Fruit fly (Drosophila melanogaster) whole organism, embryonic: Measurements from ENCODE around the gene CG10431.
A peak's percentile ranks its signal among the peaks of the same experiment; 100 is the strongest.

Experiments
- ATbp ChIP-seq: fragments of 200-800 bp; sonication (Bioruptor generic); optimal IDR thresholded peaks from 2 replicates; lab custom pipeline; 2017; ENCODE audit warnings: missing biosample characterization, mild to moderate bottlenecking, missing genetic modification characterization, missing genetic modification reagents
- CG10543 ChIP-seq: fragments of 200-800 bp; sonication (Bioruptor generic); optimal IDR thresholded peaks from 3 replicates; lab custom pipeline; 2017; ENCODE audit warnings: missing biosample characterization, mild to moderate bottlenecking, missing genetic modification characterization, moderate library complexity
- CG10979 ChIP-seq: fragments of 200-800 bp; sonication (Bioruptor generic); optimal IDR thresholded peaks from 2 replicates; lab custom pipeline; 2018; ENCODE audit warnings: missing biosample characterization, mild to moderate bottlenecking, missing genetic modification characterization, moderate library complexity
- CG11085 ChIP-seq: fragments of 200-800 bp; sonication (Bioruptor generic); IDR thresholded peaks from 2 replicates; pipeline ENCODE4 v1.3.6; 2022; ENCODE audit warnings: missing biosample characterization, missing genetic modification characterization
- CG13123 ChIP-seq: fragments of 200-800 bp; sonication (Bioruptor generic); optimal IDR thresholded peaks from 2 replicates; lab custom pipeline; 2016; ENCODE audit warnings: missing biosample characterization, missing genetic modification characterization
- CG17802 ChIP-seq: fragments of 200-800 bp; sonication (Bioruptor generic); optimal IDR thresholded peaks from 2 replicates; lab custom pipeline; 2018; ENCODE audit warnings: missing biosample characterization, mild to moderate bottlenecking, missing genetic modification characterization, moderate library complexity
- CG2120 ChIP-seq: fragments of 200-800 bp; sonication (Bioruptor generic); optimal IDR thresholded peaks from 3 replicates; lab custom pipeline; 2016; ENCODE audit warnings: missing biosample characterization, missing genetic modification characterization
- CG30020 ChIP-seq: fragments of 200-800 bp; optimal IDR thresholded peaks from 2 replicates; lab custom pipeline; 2019; ENCODE audit warnings: missing biosample characterization, mild to moderate bottlenecking, missing genetic modification characterization, moderate library complexity
- CG31365 ChIP-seq: fragments of 200-800 bp; sonication (Bioruptor generic); optimal IDR thresholded peaks from 2 replicates; lab custom pipeline; 2018; ENCODE audit warnings: missing biosample characterization, mild to moderate bottlenecking, missing genetic modification characterization
- CG32772 ChIP-seq: fragments of 200-800 bp; sonication (Bioruptor generic); IDR thresholded peaks from 2 replicates; pipeline ENCODE4 v1.3.6; 2022; ENCODE audit warnings: missing biosample characterization, missing genetic modification characterization
- CG3281 ChIP-seq: fragments of 200-800 bp; sonication (Bioruptor generic); optimal IDR thresholded peaks from 3 replicates; lab custom pipeline; 2017; ENCODE audit warnings: missing biosample characterization, mild to moderate bottlenecking, missing genetic modification characterization
- CG3726 ChIP-seq: fragments of 200-800 bp; sonication (Bioruptor generic); IDR thresholded peaks from 3 replicates; pipeline ENCODE4, ENCODE4 v1.3.6; 2022; ENCODE audit warnings: missing biosample characterization, missing genetic modification characterization
- CG6683 ChIP-seq: fragments of 200-800 bp; sonication (Bioruptor generic); optimal IDR thresholded peaks from 2 replicates; lab custom pipeline; 2017; ENCODE audit warnings: missing biosample characterization, mild to moderate bottlenecking, missing genetic modification characterization, missing genetic modification reagents
- CG6689 ChIP-seq: fragments of 200-800 bp; sonication (Bioruptor generic); IDR thresholded peaks from 2 replicates; pipeline ENCODE4 v1.3.6; 2022; ENCODE audit warnings: missing biosample characterization, missing genetic modification characterization
- CG6791 ChIP-seq: fragments of 200-800 bp; sonication (Bioruptor generic); IDR thresholded peaks from 3 replicates; pipeline ENCODE4 v1.3.6; 2022; ENCODE audit warnings: missing biosample characterization, missing genetic modification characterization; ENCODE audit not compliant: partially characterized antibody
- CG8089 ChIP-seq: fragments of 200-800 bp; sonication (Bioruptor generic); optimal IDR thresholded peaks from 3 replicates; lab custom pipeline; 2016; ENCODE audit warnings: missing biosample characterization, missing genetic modification characterization
- CG8388 ChIP-seq: fragments of 200-800 bp; sonication (Bioruptor generic); optimal IDR thresholded peaks from 2 replicates; lab custom pipeline; 2019; ENCODE audit warnings: missing biosample characterization, mild to moderate bottlenecking, missing genetic modification characterization, moderate library complexity
- CG9437 ChIP-seq: fragments of 200-800 bp; sonication (Bioruptor generic); optimal IDR thresholded peaks from 2 replicates; lab custom pipeline; 2018; ENCODE audit warnings: missing biosample characterization, mild to moderate bottlenecking, missing genetic modification characterization
- Dref ChIP-seq: fragments of 200-800 bp; sonication (Bioruptor generic); IDR thresholded peaks from 2 replicates; pipeline ENCODE4 v1.3.6; 2022; ENCODE audit warnings: missing biosample characterization, missing genetic modification characterization
- Elba2 ChIP-seq: fragments of 200-800 bp; sonication (Bioruptor generic); optimal IDR thresholded peaks from 3 replicates; lab custom pipeline; 2016; ENCODE audit warnings: missing biosample characterization, missing genetic modification characterization
- Ets65A ChIP-seq: fragments of 200-800 bp; sonication (Bioruptor generic); peaks from one replicate; lab custom pipeline; 2016; ENCODE audit warnings: missing biosample characterization, missing genetic modification characterization
- HmgD ChIP-seq: fragments of 200-800 bp; sonication (Bioruptor generic); optimal IDR thresholded peaks from 3 replicates; lab custom pipeline; 2016; ENCODE audit warnings: missing biosample characterization, missing genetic modification characterization
- Mrtf ChIP-seq: fragments of 200-800 bp; sonication (Bioruptor generic); IDR thresholded peaks from 3 replicates; pipeline ENCODE4 v1.3.6; 2022; ENCODE audit warnings: missing biosample characterization, missing genetic modification characterization
- Sry-β ChIP-seq: fragments of 200-800 bp; sonication (Bioruptor generic); optimal IDR thresholded peaks from 2 replicates; lab custom pipeline; 2018; ENCODE audit warnings: missing biosample characterization, mild to moderate bottlenecking, missing genetic modification characterization, moderate library complexity
- TFAM ChIP-seq: fragments of 200-800 bp; sonication (Bioruptor generic); optimal IDR thresholded peaks from 2 replicates; lab custom pipeline; 2017; ENCODE audit warnings: missing biosample characterization, missing genetic modification characterization, inconsistent platforms
- Vsx1 ChIP-seq: fragments of 200-800 bp; sonication (Bioruptor generic); optimal IDR thresholded peaks from 2 replicates; lab custom pipeline; 2017; ENCODE audit warnings: missing biosample characterization, mild to moderate bottlenecking, missing genetic modification characterization, missing genetic modification reagents
- ab ChIP-seq: fragments of 200-800 bp; sonication (Bioruptor generic); optimal IDR thresholded peaks from 2 replicates; lab custom pipeline; 2016; ENCODE audit warnings: missing biosample characterization, missing genetic modification characterization
- abd-A ChIP-seq: fragments of 200-800 bp; sonication (Bioruptor generic); optimal IDR thresholded peaks from 3 replicates; lab custom pipeline; 2019; ENCODE audit warnings: missing biosample characterization, mild to moderate bottlenecking, missing genetic modification characterization, moderate library complexity
- ac ChIP-seq: fragments of 200-800 bp; sonication (Bioruptor generic); optimal IDR thresholded peaks from 3 replicates; lab custom pipeline; 2017; ENCODE audit warnings: missing biosample characterization, mild to moderate bottlenecking, missing genetic modification characterization
- cas ChIP-seq: fragments of 200-800 bp; sonication (Bioruptor generic); IDR thresholded peaks from 2 replicates; pipeline ENCODE4 v1.3.6; 2022; ENCODE audit warnings: missing biosample characterization, missing genetic modification characterization
- caup ChIP-seq: fragments of 200-800 bp; sonication (Bioruptor generic); optimal IDR thresholded peaks from 3 replicates; lab custom pipeline; 2017; ENCODE audit warnings: missing biosample characterization, mild to moderate bottlenecking, missing genetic modification characterization, moderate library complexity; ENCODE audit not compliant: severe bottlenecking
- dmrt99B ChIP-seq: fragments of 200-800 bp; sonication (Bioruptor generic); optimal IDR thresholded peaks from 2 replicates; lab custom pipeline; 2018; ENCODE audit warnings: missing biosample characterization, mild to moderate bottlenecking, missing genetic modification characterization, moderate library complexity
- dpn ChIP-seq, 2 experiments: fragments of 200-800 bp; sonication (Bioruptor generic); optimal IDR thresholded peaks; 3 replicates each; lab custom pipeline; 2016; ENCODE audit warnings: missing biosample characterization in 2 of 2, missing genetic modification characterization in 2 of 2
- emc ChIP-seq: fragments of 200-800 bp; sonication (Bioruptor generic); optimal IDR thresholded peaks from 2 replicates; lab custom pipeline; 2016; ENCODE audit warnings: missing biosample characterization, missing genetic modification characterization
- en ChIP-seq: fragments of 200-800 bp; sonication (Bioruptor generic); optimal IDR thresholded peaks from 2 replicates; lab custom pipeline; 2016; ENCODE audit warnings: missing biosample characterization, missing genetic modification characterization
- eyg ChIP-seq: fragments of 200-800 bp; sonication (Bioruptor generic); optimal IDR thresholded peaks from 3 replicates; lab custom pipeline; 2016; ENCODE audit warnings: missing biosample characterization, missing genetic modification characterization
- fd3F ChIP-seq: fragments of 200-800 bp; sonication (Bioruptor generic); optimal IDR thresholded peaks from 2 replicates; lab custom pipeline; 2018; ENCODE audit warnings: missing biosample characterization, mild to moderate bottlenecking, missing genetic modification characterization, moderate library complexity
- her ChIP-seq: fragments of 200-800 bp; sonication (Bioruptor generic); optimal IDR thresholded peaks from 2 replicates; lab custom pipeline; 2016; ENCODE audit warnings: missing biosample characterization, missing genetic modification characterization
- jumu ChIP-seq: fragments of 200-800 bp; sonication (Bioruptor generic); optimal IDR thresholded peaks from 3 replicates; lab custom pipeline; 2016; ENCODE audit warnings: missing biosample characterization, missing genetic modification characterization
- mam ChIP-seq: fragments of 200-800 bp; sonication (Bioruptor generic); optimal IDR thresholded peaks from 3 replicates; lab custom pipeline; 2016; ENCODE audit warnings: missing biosample characterization, missing genetic modification characterization
- nom ChIP-seq: fragments of 200-800 bp; sonication (Bioruptor generic); optimal IDR thresholded peaks from 2 replicates; lab custom pipeline; 2017; ENCODE audit warnings: missing biosample characterization, missing genetic modification characterization, mild to moderate bottlenecking, moderate library complexity, missing genetic modification reagents
- slou ChIP-seq: fragments of 200-800 bp; sonication (Bioruptor generic); optimal IDR thresholded peaks from 3 replicates; lab custom pipeline; 2016; ENCODE audit warnings: missing biosample characterization, missing genetic modification characterization
- sna ChIP-seq: fragments of 200-800 bp; sonication (Bioruptor generic); IDR thresholded peaks from 2 replicates; pipeline ENCODE4 v1.3.6; 2022; ENCODE audit warnings: missing biosample characterization, missing genetic modification characterization; ENCODE audit not compliant: partially characterized antibody
- stwl ChIP-seq: fragments of 200-800 bp; sonication (Bioruptor generic); optimal IDR thresholded peaks from 3 replicates; lab custom pipeline; 2018; ENCODE audit warnings: missing biosample characterization, mild to moderate bottlenecking, missing genetic modification characterization, moderate library complexity
- tap ChIP-seq: fragments of 200-800 bp; optimal IDR thresholded peaks from 3 replicates; lab custom pipeline; 2019; ENCODE audit warnings: missing biosample characterization, mild to moderate bottlenecking, missing genetic modification characterization, moderate library complexity
- tgo ChIP-seq: fragments of 200-800 bp; sonication (Bioruptor generic); IDR thresholded peaks from 3 replicates; pipeline ENCODE4 v1.3.6; 2022; ENCODE audit warnings: missing biosample characterization, missing genetic modification characterization
- trem ChIP-seq: fragments of 200-800 bp; optimal IDR thresholded peaks from 3 replicates; lab custom pipeline; 2019; ENCODE audit warnings: missing biosample characterization, mild to moderate bottlenecking, missing genetic modification characterization, moderate library complexity
- trh ChIP-seq: fragments of 200-800 bp; sonication (Bioruptor generic); optimal IDR thresholded peaks from 2 replicates; lab custom pipeline; 2016; ENCODE audit warnings: missing biosample characterization, missing genetic modification characterization
- zen ChIP-seq: fragments of 200-800 bp; sonication (Bioruptor generic); optimal IDR thresholded peaks from 3 replicates; lab custom pipeline; 2018; ENCODE audit warnings: missing biosample characterization, mild to moderate bottlenecking, missing genetic modification characterization, moderate library complexity

Gene CG10431

DNA sequence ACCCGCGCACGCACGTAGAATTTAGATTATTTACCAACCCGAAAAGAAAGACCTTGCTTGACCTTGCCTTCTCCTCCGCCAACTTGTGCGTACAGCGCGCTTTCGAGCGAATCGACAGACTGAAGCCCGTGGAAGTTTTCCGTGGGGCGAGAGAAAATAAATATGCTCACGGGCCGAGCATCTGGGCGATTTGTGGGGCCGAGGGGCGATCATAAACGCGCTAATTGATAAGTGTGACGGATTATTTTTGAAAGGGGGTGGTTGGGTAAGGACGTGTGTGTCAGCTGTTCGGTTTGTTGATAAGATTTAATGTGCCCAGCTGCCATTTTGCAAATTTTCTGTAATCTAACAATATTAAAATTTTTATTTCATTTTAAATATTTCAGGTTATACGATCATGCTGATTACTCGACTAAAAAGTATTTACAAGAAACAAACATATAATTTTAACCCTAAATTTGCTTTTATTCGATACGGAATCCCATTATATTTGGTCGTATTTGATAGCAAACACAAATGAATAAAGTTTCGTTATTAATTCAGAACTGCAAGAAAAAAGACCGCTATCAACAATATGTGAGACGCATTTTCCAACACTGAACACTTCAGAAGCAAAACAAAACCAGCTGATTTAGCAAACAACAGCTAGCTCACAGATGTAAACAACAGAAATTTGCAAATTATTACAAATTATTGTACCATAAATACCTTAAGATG, at the start of gene CG10431, which contains the start of gene L2HGDH:
TSS of gene CG10431 (plus strand) at position 648 of the 717 bp plus-strand sequence.
TSS of gene L2HGDH (minus strand) at position 386 of the 717 bp plus-strand sequence.
- peak; percentile 66 for TF ChIP-seq zen
- TF ChIP-seq Ets65A, result peak; percentile 90
- peak; percentile 60 for TF ChIP-seq dmrt99B (tag; lab: Kevin White, UChicago)
- TF ChIP-seq trem (tag; lab: Kevin White, UChicago), result peak; percentile 80
- TF ChIP-seq CG10979 (tag; lab: Kevin White, UChicago), result peak; percentile 56
- TF ChIP-seq tap (tag; lab: Kevin White, UChicago), result peak; percentile 38
- TF ChIP-seq TFAM, result no peak
- TF ChIP-seq ac (GFP tag; lab: Kevin White, UChicago), result no peak
- peak; percentile 43 for TF ChIP-seq CG8388
- TF ChIP-seq CG3726, result no peak
- no peak for TF ChIP-seq sna (GFP tag; lab: Robert Waterston, UW)
- no peak for TF ChIP-seq HmgD (GFP tag; lab: Kevin White, UChicago)
- TF ChIP-seq Sry-β (GFP tag; lab: Kevin White, UChicago), result no peak
- peak; percentile 92 for TF ChIP-seq CG10543 (GFP tag; lab: Kevin White, UChicago)
- TF ChIP-seq cas (GFP tag; lab: Robert Waterston, UW), result 0 out of 2 replicates have a peak, but pooled peaks have one; percentile 29
- TF ChIP-seq dpn (GFP tag; optimal IDR thresholded peaks at IDR 0.05; lab: Kevin White, UChicago), result peak; percentile 42 to 68
- TF ChIP-seq CG17802, result no peak
- no peak for TF ChIP-seq eyg (GFP tag; lab: Kevin White, UChicago)
- TF ChIP-seq Dref (GFP tag; lab: Robert Waterston, UW), result no peak
- TF ChIP-seq CG2120 (GFP tag; lab: Kevin White, UChicago), result peak; percentile 77
- no peak for TF ChIP-seq CG8089
- TF ChIP-seq slou (GFP tag; lab: Kevin White, UChicago), result no peak
- peak; percentile 1 for TF ChIP-seq jumu (GFP tag; lab: Kevin White, UChicago)
- no peak for TF ChIP-seq ab (GFP tag; lab: Kevin White, UChicago)
- peak; percentile 84 for TF ChIP-seq stwl (tag; lab: Kevin White, UChicago)
- TF ChIP-seq CG13123 (GFP tag; lab: Kevin White, UChicago), result peak; percentile 21
- no peak for TF ChIP-seq her (GFP tag; lab: Kevin White, UChicago)
- TF ChIP-seq CG9437 (GFP tag; lab: Kevin White, UChicago), result peak; percentile 64
- TF ChIP-seq abd-A, result peak; percentile 94
- no peak for TF ChIP-seq CG6683 (GFP tag; lab: Kevin White, UChicago)
- peak; percentile 32; the same call in 1 of the 3 replicates for TF ChIP-seq tgo (GFP tag; lab: Robert Waterston, UW)
- TF ChIP-seq CG11085, result no peak
- TF ChIP-seq CG6689 (GFP tag; lab: Robert Waterston, UW), result no peak; the same call in 1 of the 2 replicates
- TF ChIP-seq caup (GFP tag; lab: Kevin White, UChicago), result peak; percentile 34
- peak; percentile 44 for TF ChIP-seq fd3F
- TF ChIP-seq CG30020, result peak; percentile 60
- peak; percentile 72 for TF ChIP-seq Vsx1 (GFP tag; lab: Kevin White, UChicago)
- TF ChIP-seq CG32772, result no peak
- peak; percentile 30 for TF ChIP-seq nom (GFP tag; lab: Kevin White, UChicago)
- TF ChIP-seq en, result no peak
- no peak for TF ChIP-seq CG6791
- peak; percentile 57 for TF ChIP-seq CG3281 (GFP tag; lab: Kevin White, UChicago)
- TF ChIP-seq trh (GFP tag; lab: Kevin White, UChicago), result no peak
- TF ChIP-seq Elba2 (GFP tag; lab: Kevin White, UChicago), result no peak
- TF ChIP-seq CG31365 (tag; lab: Kevin White, UChicago), result peak; percentile 36
- peak; percentile 21 for TF ChIP-seq mam (GFP tag; lab: Kevin White, UChicago)
- peak; percentile 25 for TF ChIP-seq ATbp (GFP tag; lab: Kevin White, UChicago)
- no peak for TF ChIP-seq emc (GFP tag; lab: Kevin White, UChicago)
- no peak for TF ChIP-seq Mrtf (GFP tag; lab: Robert Waterston, UW)
